Worm (Caenorhabditis elegans): ENCODE data around the gene B0228.7.

DNA sequence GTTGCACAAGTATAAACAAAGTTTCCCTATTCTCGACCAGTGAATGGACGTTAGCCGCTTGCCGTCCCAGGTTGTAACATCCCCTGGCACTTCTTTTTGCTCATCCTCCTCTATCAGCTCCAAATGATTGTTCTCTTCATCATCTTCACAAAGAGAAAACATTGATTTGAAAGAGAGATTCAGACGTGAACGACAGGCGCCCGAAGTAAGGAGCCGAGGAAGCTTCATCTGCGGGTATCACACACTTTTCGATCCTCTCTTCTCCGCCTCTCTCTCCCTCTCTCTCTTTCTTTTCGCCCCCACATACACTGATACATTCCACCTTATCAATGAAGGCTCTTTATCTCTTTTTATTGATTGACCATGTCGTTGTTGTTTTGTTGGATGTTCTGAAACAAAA, 36.0 kb downstream of the B0228.7 start:
- TF ChIP-seq ama-1 (optimal IDR thresholded peaks at IDR 0.05) (no peak), ZK546.5 (tag; optimal IDR thresholded peaks at IDR 0.05) (no peak), mbf-1 (tag; optimal IDR thresholded peaks at IDR 0.05) (no peak), zag-1 (tag; optimal IDR thresholded peaks at IDR 0.05) (no peak), fos-1 (tag; optimal IDR thresholded peaks at IDR 0.05) (no peak), gmeb-1 (tag; optimal IDR thresholded peaks at IDR 0.05) (no peak), blmp-1 (tag; optimal IDR thresholded peaks at IDR 0.05; ENCODE audit: insufficient read depth) (no peak), nhr-11 (tag; optimal IDR thresholded peaks at IDR 0.05) (no peak), nhr-77 (tag; optimal IDR thresholded peaks at IDR 0.05) (no peak)

Measured in whole organism, L2 larva.